Fruit fly (Drosophila melanogaster) Kc167 (cell line): ENCODE data around the gene bcn92.

Source experiments
- insv ChIP-seq: fragments of >200 bp; optimal IDR thresholded peaks from 3 replicates; lab custom pipeline; 2018; ENCODE audit warnings: missing external identifiers
- ttk ChIP-seq: sonication (Bioruptor generic); optimal IDR thresholded peaks from 2 replicates; lab custom pipeline; 2017; ENCODE audit warnings: missing external identifiers

DNA sequence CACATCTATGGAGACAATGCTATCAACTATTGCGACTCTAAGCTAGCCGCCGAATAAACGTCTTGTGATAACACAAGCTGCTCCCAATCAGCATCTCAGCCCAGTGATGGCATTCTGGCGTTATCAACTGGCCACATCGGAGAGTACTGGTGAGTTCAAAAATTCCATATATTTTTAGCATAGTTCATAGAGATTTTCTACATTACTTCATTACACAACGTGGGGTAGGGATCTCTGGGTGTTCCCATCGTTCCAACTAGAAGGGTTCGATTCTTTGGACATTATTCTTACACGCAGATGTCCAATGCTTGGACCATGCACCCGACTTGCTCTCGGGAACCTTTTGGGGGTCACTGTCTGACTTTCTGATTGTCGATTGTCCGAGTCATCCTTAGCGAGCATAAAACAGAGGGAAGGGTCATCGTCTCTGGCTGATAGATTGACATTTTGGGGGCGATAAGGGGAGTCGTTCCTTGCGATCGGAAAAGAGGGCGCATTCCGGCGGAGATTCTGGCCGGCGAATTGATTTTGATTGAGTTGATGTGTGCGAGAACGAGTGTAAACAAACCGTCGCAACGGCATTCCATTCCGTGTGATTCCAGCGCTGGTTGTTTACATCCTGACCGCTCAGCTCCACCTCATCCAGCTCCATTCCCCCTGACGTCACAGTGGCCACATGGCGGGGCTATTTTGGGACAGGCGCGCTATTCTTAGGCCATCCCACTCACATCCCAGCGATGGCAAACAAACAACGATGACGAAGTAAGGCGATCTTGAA is 12.9 kb upstream of the bcn92 start, which contains the start of the genes Cyp4d1 and CG3630:
- TF ChIP-seq ttk (no peak), insv (lab: Kevin White, UChicago) (no peak)
